Worm (Caenorhabditis elegans): ENCODE measurements around the gene col-3.

Gene col-3

ce11 chrIV:8794895-8795665 lies 29.5 kb upstream of the col-3 start (continued):
- TF ChIP-seq dmd-6 (GFP tag; IDR thresholded peaks at IDR 0.05) = peak; percentile 93
- TF ChIP-seq arid-1 (GFP tag; conservative IDR thresholded peaks at IDR 0.05) = 0 out of 2 replicates have a peak, but pooled peaks have one; percentile 18
- TF ChIP-seq fos-1 (tag; optimal IDR thresholded peaks at IDR 0.05) = no peak
- TF ChIP-seq cey-2 (tag; optimal IDR thresholded peaks at IDR 0.05; ENCODE audit: borderline replicate concordance, insufficient read depth) = peak; percentile 93
- no peak for TF ChIP-seq ZK546.5 (tag; optimal IDR thresholded peaks at IDR 0.05)
- no peak for TF ChIP-seq lir-3 (tag; optimal IDR thresholded peaks at IDR 0.05)
- peak; percentile 1 for TF ChIP-seq ces-1 (GFP tag; optimal IDR thresholded peaks at IDR 0.05)
- peak; percentile 53 for TF ChIP-seq spr-1 (tag; optimal IDR thresholded peaks at IDR 0.05)
- peak; percentile 90 for TF ChIP-seq hmg-1.1 (GFP tag; IDR thresholded peaks at IDR 0.05)
- 0 out of 2 replicates have a peak, but pooled peaks have one; percentile 31 for TF ChIP-seq ceh-44 (GFP tag; IDR thresholded peaks at IDR 0.05)
- peak; percentile 90 for TF ChIP-seq dve-1 (tag; optimal IDR thresholded peaks at IDR 0.05; ENCODE audit: insufficient read depth)
- no peak for TF ChIP-seq attf-4 (tag; optimal IDR thresholded peaks at IDR 0.05)
- TF ChIP-seq lin-1 (GFP tag; IDR thresholded peaks at IDR 0.05) = peak; percentile 50; the same call in 1 of the 2 replicates
- TF ChIP-seq ZK337.2 (GFP tag; IDR thresholded peaks at IDR 0.05) = no peak
- peak; percentile 79; the same call in 1 of the 2 replicates for TF ChIP-seq pha-4 (GFP tag; IDR thresholded peaks at IDR 0.05)
- no peak for TF ChIP-seq pha-4 (tag; optimal IDR thresholded peaks at IDR 0.05)
- peak; percentile 85 for TF ChIP-seq nhr-25 (tag; optimal IDR thresholded peaks at IDR 0.05; ENCODE audit: borderline replicate concordance, insufficient read depth)
- TF ChIP-seq nhr-77 (tag; optimal IDR thresholded peaks at IDR 0.05) = peak; percentile 93
- no peak for TF ChIP-seq nhr-237 (tag; optimal IDR thresholded peaks at IDR 0.05)

- peak; percentile 72 for TF ChIP-seq aha-1 (tag)
- TF ChIP-seq lir-3 (tag; optimal IDR thresholded peaks at IDR 0.05) = no peak
- TF ChIP-seq hlh-30 (tag; optimal IDR thresholded peaks at IDR 0.05; ENCODE audit: insufficient read depth) = peak; percentile 20
- TF ChIP-seq hmg-1.1 (GFP tag; IDR thresholded peaks at IDR 0.05) = 0 out of 2 replicates have a peak, but pooled peaks have one; percentile 10
- TF ChIP-seq lim-7 (GFP tag; IDR thresholded peaks at IDR 0.05) = no peak
- no peak for TF ChIP-seq T20F7.1 (GFP tag; optimal IDR thresholded peaks at IDR 0.05)
- peak; percentile 65 for TF ChIP-seq mep-1 (tag; optimal IDR thresholded peaks at IDR 0.05)
- TF ChIP-seq ctbp-1 (GFP tag; IDR thresholded peaks at IDR 0.05) = 0 out of 2 replicates have a peak, but pooled peaks have one; percentile 42
- peak; percentile 15 for TF ChIP-seq lin-39 (tag; optimal IDR thresholded peaks at IDR 0.05)
- TF ChIP-seq lsy-2 (tag; optimal IDR thresholded peaks at IDR 0.05) = peak in 1 of 2 experiments; percentile 12
- TF ChIP-seq fkh-10 (GFP tag; optimal IDR thresholded peaks at IDR 0.05) = peak; percentile 61
Observed at ce11 chrIV:8796246-8796645, 28.3 kb upstream of the col-3 start.

ce11 chrIV:8798255-8798654 lies 26.3 kb upstream of the col-3 start, which contains the start of gene clec-182:
clec-182 (minus strand) TSS chrIV:8798355.
- TF ChIP-seq dmd-9 (GFP tag; IDR thresholded peaks at IDR 0.05) = no peak
- no peak for TF ChIP-seq lir-3 (tag; optimal IDR thresholded peaks at IDR 0.05)
- TF ChIP-seq T20F7.1 (GFP tag; optimal IDR thresholded peaks at IDR 0.05) = no peak
- TF ChIP-seq daf-16 (GFP tag; optimal IDR thresholded peaks at IDR 0.05) = no peak
- no peak for TF ChIP-seq daf-16 (tag; optimal IDR thresholded peaks at IDR 0.05)
- no peak for TF ChIP-seq saeg-2 (GFP tag; IDR thresholded peaks at IDR 0.05)
- TF ChIP-seq T26A8.4 (GFP tag; IDR thresholded peaks at IDR 0.05) = no peak
- TF ChIP-seq spr-3 (GFP tag; optimal IDR thresholded peaks at IDR 0.05) = no peak
- no peak for TF ChIP-seq madf-5 (GFP tag; IDR thresholded peaks at IDR 0.05)
- TF ChIP-seq nhr-111 (GFP tag; optimal IDR thresholded peaks at IDR 0.05) = no peak
- no peak for TF ChIP-seq set-16 (GFP tag; IDR thresholded peaks at IDR 0.05)
- TF ChIP-seq F10B5.3 (tag; optimal IDR thresholded peaks at IDR 0.05) = no peak
- no peak for TF ChIP-seq rbr-2 (tag; optimal IDR thresholded peaks at IDR 0.05)
